Fruit fly (Drosophila melanogaster) whole organism, prepupa: ENCODE measurements around the gene CG5877.
A peak's percentile ranks its signal among the peaks of the same experiment; 100 is the strongest.

Experiments
- CG10631 ChIP-seq: fragments of 200-800 bp; sonication (Bioruptor generic); optimal IDR thresholded peaks from 2 replicates; lab custom pipeline; 2016; ENCODE audit warnings: missing biosample characterization, missing genetic modification characterization
- CG11294 ChIP-seq: fragments of 200-800 bp; sonication (Bioruptor generic); IDR thresholded peaks from 2 replicates; pipeline ENCODE4 v1.3.6; 2022; ENCODE audit warnings: missing biosample characterization, missing genetic modification characterization
- CG11762 ChIP-seq: fragments of 200-800 bp; sonication (Bioruptor generic); optimal IDR thresholded peaks from 3 replicates; lab custom pipeline; 2016; ENCODE audit warnings: missing biosample characterization, missing genetic modification characterization; ENCODE audit not compliant: insufficient read depth
- CG1621 ChIP-seq: fragments of 200-800 bp; sonication (Bioruptor generic); optimal IDR thresholded peaks from 3 replicates; lab custom pipeline; 2018; ENCODE audit warnings: missing biosample characterization, mild to moderate bottlenecking, missing genetic modification characterization
- CG16779 ChIP-seq: fragments of 200-800 bp; sonication (Bioruptor generic); optimal IDR thresholded peaks from 3 replicates; lab custom pipeline; 2017; ENCODE audit warnings: missing biosample characterization, mild to moderate bottlenecking, missing genetic modification characterization
- CG3032 ChIP-seq: fragments of 200-800 bp; optimal IDR thresholded peaks from 2 replicates; lab custom pipeline; 2019; ENCODE audit warnings: missing biosample characterization, mild to moderate bottlenecking, missing genetic modification characterization, moderate library complexity
- CG3919 ChIP-seq: fragments of 200-800 bp; sonication (Bioruptor generic); optimal IDR thresholded peaks from 3 replicates; lab custom pipeline; 2016; ENCODE audit warnings: missing biosample characterization, missing genetic modification characterization
- CG6163 ChIP-seq: fragments of 200-800 bp; sonication (Bioruptor generic); IDR thresholded peaks from 3 replicates; pipeline ENCODE4 v1.3.6; 2022; ENCODE audit warnings: missing biosample characterization, missing genetic modification characterization
- CG6276 ChIP-seq: fragments of 200-800 bp; sonication (Bioruptor generic); optimal IDR thresholded peaks from 2 replicates; lab custom pipeline; 2017; ENCODE audit warnings: missing biosample characterization, mild to moderate bottlenecking, missing genetic modification characterization
- CG6792 ChIP-seq: fragments of 200-800 bp; sonication (Bioruptor generic); optimal IDR thresholded peaks from 3 replicates; lab custom pipeline; 2016; ENCODE audit warnings: missing biosample characterization, missing genetic modification characterization
- CG6808 ChIP-seq: fragments of 200-800 bp; sonication (Bioruptor generic); optimal IDR thresholded peaks from 3 replicates; lab custom pipeline; 2017; ENCODE audit warnings: missing biosample characterization, missing genetic modification characterization, mild to moderate bottlenecking, moderate library complexity, missing genetic modification reagents
- CG6854 ChIP-seq: fragments of 200-800 bp; sonication (Bioruptor generic); optimal IDR thresholded peaks from 2 replicates; lab custom pipeline; 2017; ENCODE audit warnings: missing biosample characterization, mild to moderate bottlenecking, missing genetic modification characterization
- CG8632 ChIP-seq: fragments of 200-800 bp; sonication (Bioruptor generic); optimal IDR thresholded peaks from 3 replicates; lab custom pipeline; 2016; ENCODE audit warnings: missing biosample characterization, missing genetic modification characterization
- CG9139 ChIP-seq: fragments of 200-800 bp; sonication (Bioruptor generic); optimal IDR thresholded peaks from 3 replicates; lab custom pipeline; 2017; ENCODE audit warnings: missing biosample characterization, mild to moderate bottlenecking, missing genetic modification characterization
- Eip75B ChIP-seq: fragments of 200-800 bp; sonication (Bioruptor generic); optimal IDR thresholded peaks from 3 replicates; lab custom pipeline; 2016; ENCODE audit warnings: missing biosample characterization, missing genetic modification characterization
- Ets96B ChIP-seq: fragments of 200-800 bp; optimal IDR thresholded peaks from 2 replicates; lab custom pipeline; 2019; ENCODE audit warnings: missing biosample characterization, mild to moderate bottlenecking, missing genetic modification characterization, moderate library complexity
- Gug ChIP-seq: fragments of 200-800 bp; sonication (Bioruptor generic); IDR thresholded peaks from 2 replicates; pipeline ENCODE4 v1.3.6; 2022; ENCODE audit warnings: missing biosample characterization, missing genetic modification characterization
- Hr4 ChIP-seq: fragments of 200-800 bp; sonication (Bioruptor generic); optimal IDR thresholded peaks from 3 replicates; lab custom pipeline; 2016; ENCODE audit warnings: missing biosample characterization, missing genetic modification characterization
- Lpt ChIP-seq: fragments of 200-800 bp; sonication (Bioruptor generic); optimal IDR thresholded peaks from 3 replicates; lab custom pipeline; 2016; ENCODE audit warnings: missing biosample characterization, missing genetic modification characterization
- Sox102F ChIP-seq: fragments of 200-800 bp; sonication (Bioruptor generic); optimal IDR thresholded peaks from 2 replicates; lab custom pipeline; 2016; ENCODE audit warnings: missing biosample characterization, mild to moderate bottlenecking, missing genetic modification characterization
- Sox14 ChIP-seq: fragments of 200-800 bp; sonication (Bioruptor generic); optimal IDR thresholded peaks from 3 replicates; lab custom pipeline; 2016; ENCODE audit warnings: missing biosample characterization, missing genetic modification characterization
- Sox15 ChIP-seq: fragments of 200-800 bp; sonication (Bioruptor generic); optimal IDR thresholded peaks from 3 replicates; lab custom pipeline; 2016; ENCODE audit warnings: missing biosample characterization, missing genetic modification characterization
- acj6 ChIP-seq: fragments of 200-800 bp; sonication (Bioruptor generic); optimal IDR thresholded peaks from 3 replicates; lab custom pipeline; 2016; ENCODE audit warnings: missing biosample characterization, missing genetic modification characterization
- eg ChIP-seq: fragments of 200-800 bp; sonication (Bioruptor generic); IDR thresholded peaks from 3 replicates; pipeline ENCODE4 v1.3.6; 2022; ENCODE audit warnings: missing biosample characterization, missing genetic modification characterization
- esn ChIP-seq: fragments of 200-800 bp; sonication (Bioruptor generic); optimal IDR thresholded peaks from 2 replicates; lab custom pipeline; 2016; ENCODE audit warnings: missing biosample characterization, mild to moderate bottlenecking, missing genetic modification characterization, moderate library complexity
- fd59A ChIP-seq: fragments of 200-800 bp; sonication (Bioruptor generic); optimal IDR thresholded peaks from 2 replicates; lab custom pipeline; 2017; ENCODE audit warnings: missing biosample characterization, mild to moderate bottlenecking, missing genetic modification characterization, missing genetic modification reagents
- fkh ChIP-seq: fragments of 200-800 bp; sonication (Bioruptor generic); optimal IDR thresholded peaks from 3 replicates; lab custom pipeline; 2017; ENCODE audit warnings: missing biosample characterization, mild to moderate bottlenecking, missing genetic modification characterization, moderate library complexity
- pdm3 ChIP-seq: fragments of 200-800 bp; sonication (Bioruptor generic); optimal IDR thresholded peaks from 3 replicates; lab custom pipeline; 2016; ENCODE audit warnings: missing biosample characterization, missing genetic modification characterization
- spab ChIP-seq: fragments of 200-800 bp; sonication (Bioruptor generic); optimal IDR thresholded peaks from 2 replicates; lab custom pipeline; 2017; ENCODE audit warnings: missing biosample characterization, mild to moderate bottlenecking, missing genetic modification characterization, missing genetic modification reagents
- svp ChIP-seq: fragments of 200-800 bp; sonication (Bioruptor generic); peaks from one replicate; lab custom pipeline; 2016; ENCODE audit warnings: missing biosample characterization, missing genetic modification characterization
- topi ChIP-seq: fragments of 200-800 bp; sonication (Bioruptor generic); optimal IDR thresholded peaks from 3 replicates; lab custom pipeline; 2016; ENCODE audit warnings: missing biosample characterization, missing genetic modification characterization
- vri ChIP-seq: fragments of 200-800 bp; sonication (Bioruptor generic); optimal IDR thresholded peaks from 3 replicates; lab custom pipeline; 2016; ENCODE audit warnings: missing biosample characterization, mild to moderate bottlenecking, missing genetic modification characterization

CG5877 gene

dm6 chrX:15298298-15299069 is 5.7 kb downstream of the CG5877 start (continued):
- TF ChIP-seq CG6163 (GFP tag; lab: Robert Waterston, UW): peak; percentile 87
- TF ChIP-seq fd59A (GFP tag; lab: Kevin White, UChicago): peak; percentile 83
- TF ChIP-seq Lpt (GFP tag; lab: Kevin White, UChicago): peak; percentile 91
- TF ChIP-seq CG6854: peak; percentile 28
- TF ChIP-seq Sox102F: peak; percentile 71
- TF ChIP-seq CG6276: peak; percentile 95
- peak; percentile 84 for TF ChIP-seq esn (GFP tag; lab: Kevin White, UChicago)
- TF ChIP-seq Ets96B (tag; lab: Kevin White, UChicago): peak; percentile 85
- TF ChIP-seq CG11762: peak; percentile 90
- peak; percentile 90 for TF ChIP-seq Hr4 (GFP tag; lab: Kevin White, UChicago)
- TF ChIP-seq Eip75B (GFP tag; lab: Kevin White, UChicago): peak; percentile 67
- peak; percentile 83 for TF ChIP-seq CG6808 (GFP tag; lab: Kevin White, UChicago)
- TF ChIP-seq CG11294 (GFP tag; lab: Robert Waterston, UW): peak; percentile 96
- peak; percentile 83 for TF ChIP-seq fkh (GFP tag; lab: Kevin White, UChicago)
- TF ChIP-seq CG3919 (GFP tag; lab: Kevin White, UChicago): peak; percentile 87
- peak; percentile 72 for TF ChIP-seq spab (GFP tag; lab: Kevin White, UChicago)
- peak; percentile 90 for TF ChIP-seq CG3032 (tag; lab: Kevin White, UChicago)
- peak; percentile 88 for TF ChIP-seq CG16779
- TF ChIP-seq acj6 (GFP tag; lab: Kevin White, UChicago): peak; percentile 91
- TF ChIP-seq topi (GFP tag; lab: Kevin White, UChicago): peak; percentile 76
- peak; percentile 93 for TF ChIP-seq eg (GFP tag; lab: Robert Waterston, UW)
- TF ChIP-seq CG1621 (tag; lab: Kevin White, UChicago): peak; percentile 65
- peak; percentile 37 for TF ChIP-seq Sox14 (GFP tag; lab: Kevin White, UChicago)
- peak; percentile 87 for TF ChIP-seq CG8632
- peak; percentile 63 for TF ChIP-seq vri
- TF ChIP-seq CG9139 (GFP tag; lab: Kevin White, UChicago): peak; percentile 74
- TF ChIP-seq CG10631 (GFP tag; lab: Kevin White, UChicago): peak; percentile 90

- TF ChIP-seq pdm3 (GFP tag; lab: Kevin White, UChicago): no peak
- no peak for TF ChIP-seq CG9139 (GFP tag; lab: Kevin White, UChicago)
- no peak for TF ChIP-seq Gug (GFP tag; lab: Robert Waterston, UW)
- TF ChIP-seq Sox15 (GFP tag; lab: Kevin White, UChicago): no peak
- 0 out of 3 replicates have a peak, but pooled peaks have one; percentile 19 for TF ChIP-seq eg (GFP tag; lab: Robert Waterston, UW)
- no peak for TF ChIP-seq CG6792 (GFP tag; lab: Kevin White, UChicago)
- no peak for TF ChIP-seq esn (GFP tag; lab: Kevin White, UChicago)
- TF ChIP-seq, all 60 proteins: peak for 1
Measured at dm6 chrX:15299927-15300740, 7.3 kb downstream of the CG5877 start.

DNA sequence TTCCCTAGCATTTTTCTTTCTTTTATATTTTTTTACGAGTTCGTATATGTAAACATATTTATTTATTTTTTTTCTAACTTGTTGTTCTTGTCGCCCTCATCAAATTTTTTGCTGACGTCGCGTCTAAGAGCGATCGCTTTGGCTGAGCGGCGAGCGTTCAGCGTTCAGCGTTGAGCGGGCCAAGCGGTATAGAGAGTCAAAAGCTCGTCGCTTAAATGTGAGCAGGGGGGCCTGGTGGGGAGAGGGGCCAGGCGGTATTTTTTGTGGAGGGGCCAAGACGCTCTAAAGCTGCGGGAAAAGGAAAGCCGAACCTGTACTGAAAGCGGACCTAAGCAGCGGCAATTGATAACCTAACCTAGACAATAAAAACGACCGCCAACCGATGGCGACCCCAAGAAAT is 8.3 kb downstream of the CG5877 start:
- TF ChIP-seq svp (peak; percentile 58), Eip75B (GFP tag; lab: Kevin White, UChicago) (no peak), vri (peak; percentile 17), CG11762 (no peak)
